Fruit fly (Drosophila melanogaster) whole organism, prepupa: ENCODE measurements around the gene Mpcp2.

Experiments used
- Blimp-1 ChIP-seq: fragments of 200-800 bp; sonication (Bioruptor generic); optimal IDR thresholded peaks from 3 replicates; lab custom pipeline; 2017; ENCODE audit warnings: missing biosample characterization, missing genetic modification characterization, mild to moderate bottlenecking, moderate library complexity, missing genetic modification reagents
- CG10669 ChIP-seq: fragments of 200-800 bp; sonication (Bioruptor generic); optimal IDR thresholded peaks from 3 replicates; lab custom pipeline; 2018; ENCODE audit warnings: missing biosample characterization, mild to moderate bottlenecking, missing genetic modification characterization, moderate library complexity
- CG11294 ChIP-seq: fragments of 200-800 bp; sonication (Bioruptor generic); IDR thresholded peaks from 2 replicates; pipeline ENCODE4 v1.3.6; 2022; ENCODE audit warnings: missing biosample characterization, missing genetic modification characterization
- CG1621 ChIP-seq: fragments of 200-800 bp; sonication (Bioruptor generic); optimal IDR thresholded peaks from 3 replicates; lab custom pipeline; 2018; ENCODE audit warnings: missing biosample characterization, mild to moderate bottlenecking, missing genetic modification characterization
- CG16779 ChIP-seq: fragments of 200-800 bp; sonication (Bioruptor generic); optimal IDR thresholded peaks from 3 replicates; lab custom pipeline; 2017; ENCODE audit warnings: missing biosample characterization, mild to moderate bottlenecking, missing genetic modification characterization
- CG31627 ChIP-seq: fragments of 200-800 bp; sonication (Bioruptor generic); optimal IDR thresholded peaks from 3 replicates; lab custom pipeline; 2016; ENCODE audit warnings: missing biosample characterization, missing genetic modification characterization
- CG32006 ChIP-seq: fragments of 200-800 bp; sonication (Bioruptor generic); optimal IDR thresholded peaks from 3 replicates; lab custom pipeline; 2017; ENCODE audit warnings: missing biosample characterization, mild to moderate bottlenecking, missing genetic modification characterization
- CG34406 ChIP-seq: fragments of 200-800 bp; sonication (Bioruptor generic); optimal IDR thresholded peaks from 3 replicates; lab custom pipeline; 2016; ENCODE audit warnings: missing biosample characterization, missing genetic modification characterization
- CG3919 ChIP-seq: fragments of 200-800 bp; sonication (Bioruptor generic); optimal IDR thresholded peaks from 3 replicates; lab custom pipeline; 2016; ENCODE audit warnings: missing biosample characterization, missing genetic modification characterization
- CG4318 ChIP-seq: fragments of 200-800 bp; sonication (Bioruptor generic); optimal IDR thresholded peaks from 3 replicates; lab custom pipeline; 2017; ENCODE audit warnings: missing biosample characterization, mild to moderate bottlenecking, missing genetic modification characterization
- CG6163 ChIP-seq: fragments of 200-800 bp; sonication (Bioruptor generic); IDR thresholded peaks from 3 replicates; pipeline ENCODE4 v1.3.6; 2022; ENCODE audit warnings: missing biosample characterization, missing genetic modification characterization
- CG6276 ChIP-seq: fragments of 200-800 bp; sonication (Bioruptor generic); optimal IDR thresholded peaks from 2 replicates; lab custom pipeline; 2017; ENCODE audit warnings: missing biosample characterization, mild to moderate bottlenecking, missing genetic modification characterization
- CG6808 ChIP-seq: fragments of 200-800 bp; sonication (Bioruptor generic); optimal IDR thresholded peaks from 3 replicates; lab custom pipeline; 2017; ENCODE audit warnings: missing biosample characterization, missing genetic modification characterization, mild to moderate bottlenecking, moderate library complexity, missing genetic modification reagents
- CG8119 ChIP-seq: fragments of 200-800 bp; sonication (Bioruptor generic); IDR thresholded peaks from 3 replicates; pipeline ENCODE4 v1.3.6; 2022; ENCODE audit warnings: missing biosample characterization, missing genetic modification characterization
- CG8632 ChIP-seq: fragments of 200-800 bp; sonication (Bioruptor generic); optimal IDR thresholded peaks from 3 replicates; lab custom pipeline; 2016; ENCODE audit warnings: missing biosample characterization, missing genetic modification characterization
- CG9139 ChIP-seq: fragments of 200-800 bp; sonication (Bioruptor generic); optimal IDR thresholded peaks from 3 replicates; lab custom pipeline; 2017; ENCODE audit warnings: missing biosample characterization, mild to moderate bottlenecking, missing genetic modification characterization
- Eip78C ChIP-seq: fragments of 200-800 bp; sonication (Bioruptor generic); peaks from one replicate; lab custom pipeline; 2016; ENCODE audit warnings: missing biosample characterization, missing genetic modification characterization
- Ets21C ChIP-seq: fragments of 200-800 bp; sonication (Bioruptor generic); optimal IDR thresholded peaks from 3 replicates; lab custom pipeline; 2016; ENCODE audit warnings: missing biosample characterization, missing genetic modification characterization
- Gug ChIP-seq: fragments of 200-800 bp; sonication (Bioruptor generic); IDR thresholded peaks from 2 replicates; pipeline ENCODE4 v1.3.6; 2022; ENCODE audit warnings: missing biosample characterization, missing genetic modification characterization
- Met ChIP-seq: fragments of 200-800 bp; sonication (Bioruptor generic); optimal IDR thresholded peaks from 3 replicates; lab custom pipeline; 2016; ENCODE audit warnings: missing biosample characterization, missing genetic modification characterization
- OdsH ChIP-seq: fragments of 200-800 bp; sonication (Bioruptor generic); optimal IDR thresholded peaks from 3 replicates; lab custom pipeline; 2016; ENCODE audit warnings: missing biosample characterization, missing genetic modification characterization
- Smox ChIP-seq: fragments of 200-800 bp; sonication (Bioruptor generic); optimal IDR thresholded peaks from 3 replicates; lab custom pipeline; 2016; ENCODE audit warnings: missing biosample characterization, missing genetic modification characterization
- Sox102F ChIP-seq: fragments of 200-800 bp; sonication (Bioruptor generic); optimal IDR thresholded peaks from 2 replicates; lab custom pipeline; 2016; ENCODE audit warnings: missing biosample characterization, mild to moderate bottlenecking, missing genetic modification characterization
- Sox14 ChIP-seq: fragments of 200-800 bp; sonication (Bioruptor generic); optimal IDR thresholded peaks from 3 replicates; lab custom pipeline; 2016; ENCODE audit warnings: missing biosample characterization, missing genetic modification characterization
- achi ChIP-seq: fragments of 200-800 bp; sonication (Bioruptor generic); optimal IDR thresholded peaks from 3 replicates; lab custom pipeline; 2016; ENCODE audit warnings: missing biosample characterization, missing genetic modification characterization
- dsx ChIP-seq: fragments of 200-800 bp; optimal IDR thresholded peaks from 3 replicates; lab custom pipeline; 2019; ENCODE audit warnings: missing biosample characterization, mild to moderate bottlenecking, missing genetic modification characterization, moderate library complexity; ENCODE audit not compliant: poor library complexity, severe bottlenecking
- eg ChIP-seq: fragments of 200-800 bp; sonication (Bioruptor generic); IDR thresholded peaks from 3 replicates; pipeline ENCODE4 v1.3.6; 2022; ENCODE audit warnings: missing biosample characterization, missing genetic modification characterization
- esn ChIP-seq: fragments of 200-800 bp; sonication (Bioruptor generic); optimal IDR thresholded peaks from 2 replicates; lab custom pipeline; 2016; ENCODE audit warnings: missing biosample characterization, mild to moderate bottlenecking, missing genetic modification characterization, moderate library complexity
- fd59A ChIP-seq: fragments of 200-800 bp; sonication (Bioruptor generic); optimal IDR thresholded peaks from 2 replicates; lab custom pipeline; 2017; ENCODE audit warnings: missing biosample characterization, mild to moderate bottlenecking, missing genetic modification characterization, missing genetic modification reagents
- fd85E ChIP-seq: fragments of 200-800 bp; sonication (Bioruptor generic); optimal IDR thresholded peaks from 3 replicates; lab custom pipeline; 2016; ENCODE audit warnings: missing biosample characterization, missing genetic modification characterization
- fkh ChIP-seq: fragments of 200-800 bp; sonication (Bioruptor generic); optimal IDR thresholded peaks from 3 replicates; lab custom pipeline; 2017; ENCODE audit warnings: missing biosample characterization, mild to moderate bottlenecking, missing genetic modification characterization, moderate library complexity
- lz ChIP-seq: fragments of 200-800 bp; sonication (Bioruptor generic); optimal IDR thresholded peaks from 3 replicates; lab custom pipeline; 2016; ENCODE audit warnings: missing biosample characterization, missing genetic modification characterization
- net ChIP-seq: fragments of 200-800 bp; sonication (Bioruptor generic); optimal IDR thresholded peaks from 3 replicates; lab custom pipeline; 2016; ENCODE audit warnings: missing biosample characterization, missing genetic modification characterization
- pdm3 ChIP-seq: fragments of 200-800 bp; sonication (Bioruptor generic); optimal IDR thresholded peaks from 3 replicates; lab custom pipeline; 2016; ENCODE audit warnings: missing biosample characterization, missing genetic modification characterization
- salr ChIP-seq, 2 experiments: fragments of 200-800 bp; sonication (Bioruptor generic); optimal IDR thresholded peaks; 3 replicates each; lab custom pipeline; 2016 to 2018; ENCODE audit warnings: missing biosample characterization in 2 of 2, missing genetic modification characterization in 2 of 2, mild to moderate bottlenecking in 1 of 2
- ss ChIP-seq, 2 experiments: fragments of 200-800 bp; sonication (Bioruptor generic); optimal IDR thresholded peaks; 2 replicates in 1 of 2; 3 replicates in 1 of 2; lab custom pipeline; 2017 to 2018; ENCODE audit warnings: mild to moderate bottlenecking in 2 of 2, missing biosample characterization in 2 of 2, missing genetic modification characterization in 2 of 2, moderate library complexity in 1 of 2
- svp ChIP-seq: fragments of 200-800 bp; sonication (Bioruptor generic); peaks from one replicate; lab custom pipeline; 2016; ENCODE audit warnings: missing biosample characterization, missing genetic modification characterization
- vri ChIP-seq: fragments of 200-800 bp; sonication (Bioruptor generic); optimal IDR thresholded peaks from 3 replicates; lab custom pipeline; 2016; ENCODE audit warnings: missing biosample characterization, mild to moderate bottlenecking, missing genetic modification characterization

Mpcp2 gene

dm6 chr3L:14552925-14553239, 15.4 kb downstream of the Mpcp2 start (continued):
- peak; percentile 89 for TF ChIP-seq CG34406
- TF ChIP-seq CG6808: peak; percentile 96
- TF ChIP-seq vri (GFP tag; lab: Kevin White, UChicago): peak; percentile 26
- peak; percentile 94 for TF ChIP-seq CG8119 (GFP tag; lab: Robert Waterston, UW)
- TF ChIP-seq fd59A: peak; percentile 96
- TF ChIP-seq pdm3 (GFP tag; lab: Kevin White, UChicago): peak; percentile 94
- peak; percentile 80 for TF ChIP-seq fd85E (GFP tag; lab: Kevin White, UChicago)
- TF ChIP-seq eg (GFP tag; lab: Robert Waterston, UW): peak; percentile 92
- TF ChIP-seq Gug: peak; percentile 87
- TF ChIP-seq CG3919 (GFP tag; lab: Kevin White, UChicago): peak; percentile 98
- TF ChIP-seq CG9139 (GFP tag; lab: Kevin White, UChicago): peak; percentile 95
- TF ChIP-seq CG31627 (GFP tag; lab: Kevin White, UChicago): peak; percentile 33
- TF ChIP-seq dsx: peak; percentile 97
- TF ChIP-seq CG16779 (tag; lab: Kevin White, UChicago): peak; percentile 95
- peak; percentile 51 for TF ChIP-seq Smox (GFP tag; lab: Kevin White, UChicago)
- peak; percentile 95 for TF ChIP-seq Sox14 (GFP tag; lab: Kevin White, UChicago)
- peak; percentile 90 for TF ChIP-seq CG4318 (GFP tag; lab: Kevin White, UChicago)
- peak; percentile 94 for TF ChIP-seq CG32006
- peak; percentile 96 for TF ChIP-seq achi (GFP tag; lab: Kevin White, UChicago)
- TF ChIP-seq net (GFP tag; lab: Kevin White, UChicago): peak; percentile 94
- peak; percentile 61 for TF ChIP-seq Met (GFP tag; lab: Kevin White, UChicago)
- peak; percentile 98 for TF ChIP-seq CG6163
- peak; percentile 54 for TF ChIP-seq Sox102F (GFP tag; lab: Kevin White, UChicago)
- TF ChIP-seq Ets21C (GFP tag; lab: Kevin White, UChicago): no peak
- TF ChIP-seq CG6276 (GFP tag; lab: Kevin White, UChicago): peak; percentile 91
- TF ChIP-seq CG10669 (GFP tag; lab: Kevin White, UChicago): peak; percentile 97
- TF ChIP-seq lz: peak; percentile 76
- TF ChIP-seq esn (GFP tag; lab: Kevin White, UChicago): peak; percentile 76
- TF ChIP-seq OdsH: peak; percentile 96
- TF ChIP-seq CG1621 (tag; lab: Kevin White, UChicago): peak; percentile 98
- TF ChIP-seq CG11294 (GFP tag; lab: Robert Waterston, UW): peak; percentile 80
- peak; percentile 92 to 96 for TF ChIP-seq salr (GFP tag; optimal IDR thresholded peaks at IDR 0.05; lab: Kevin White, UChicago)

- TF ChIP-seq Gug (no peak), Eip78C (GFP tag; lab: Kevin White, UChicago) (peak; percentile 53)
Observed at dm6 chr3L:14553891-14554303, 16.4 kb downstream of the Mpcp2 start.

- TF ChIP-seq fkh (GFP tag; lab: Kevin White, UChicago) (peak; percentile 95), Eip78C (GFP tag; lab: Kevin White, UChicago) (peak; percentile 35), Sox14 (GFP tag; lab: Kevin White, UChicago) (no peak), CG6808 (peak; percentile 20), CG8632 (GFP tag; lab: Kevin White, UChicago) (no peak), dsx (peak; percentile 26), Blimp-1 (GFP tag; lab: Kevin White, UChicago) (no peak), svp (GFP tag; lab: Kevin White, UChicago) (peak; percentile 37), ss (GFP tag; optimal IDR thresholded peaks at IDR 0.05; lab: Kevin White, UChicago) (peak in 1 of 2 experiments; percentile 16), CG32006 (peak; percentile 3)
- TF ChIP-seq, all 60 proteins: peak for 7
Observed at dm6 chr3L:14555052-14555451, 17.6 kb downstream of the Mpcp2 start.
